Fruit fly (Drosophila melanogaster): ENCODE measurements around the gene sni.

sni gene

dm6 chrX:8194559-8194958 lies 49.3 kb downstream of the sni start:
- no peak for TF ChIP-seq CG10348 (GFP tag; IDR thresholded peaks at IDR 0.05)
- peak; percentile 48 for TF ChIP-seq CG13204 (GFP tag; optimal IDR thresholded peaks at IDR 0.05)
- no peak for TF ChIP-seq CG9948 (tag; optimal IDR thresholded peaks at IDR 0.05)

dm6 chrX:8193017-8193556 lies 50.7 kb downstream of the sni start:
- 0 out of 3 replicates have a peak, but pooled peaks have one; percentile 60 for TF ChIP-seq CG4496 (GFP tag; IDR thresholded peaks at IDR 0.05)
- TF ChIP-seq EcR (GFP tag; optimal IDR thresholded peaks at IDR 0.05): peak; percentile 68
- TF ChIP-seq CG8159 (tag; optimal IDR thresholded peaks at IDR 0.05): peak; percentile 1
- TF ChIP-seq rn (GFP tag; IDR thresholded peaks at IDR 0.05): no peak
- no peak for TF ChIP-seq gl (tag; optimal IDR thresholded peaks at IDR 0.05)
- TF ChIP-seq CG14655 (GFP tag; optimal IDR thresholded peaks at IDR 0.05): no peak
- TF ChIP-seq CG32121 (GFP tag; IDR thresholded peaks at IDR 0.05): peak; percentile 59
- peak; percentile 6 for TF ChIP-seq Snoo (tag; optimal IDR thresholded peaks at IDR 0.05)
- no peak for TF ChIP-seq CG10348 (GFP tag; IDR thresholded peaks at IDR 0.05)
- TF ChIP-seq Ets98B (GFP tag; IDR thresholded peaks at IDR 0.05): peak; percentile 62; the same call in 1 of the 2 replicates
- TF ChIP-seq D1 (tag; optimal IDR thresholded peaks at IDR 0.05): no peak
- TF ChIP-seq CG13204 (GFP tag; optimal IDR thresholded peaks at IDR 0.05): peak; percentile 95
- TF ChIP-seq CG34367 (tag; optimal IDR thresholded peaks at IDR 0.05): no peak
- TF ChIP-seq fd96Ca (GFP tag; IDR thresholded peaks at IDR 0.05): 0 out of 3 replicates have a peak, but pooled peaks have one; percentile 43
- peak; percentile 44; the same call in 1 of the 2 replicates for TF ChIP-seq CG12605 (GFP tag; IDR thresholded peaks at IDR 0.05)
- TF ChIP-seq CG15710 (tag; optimal IDR thresholded peaks at IDR 0.05): no peak
- no peak for TF ChIP-seq CG8301 (tag; optimal IDR thresholded peaks at IDR 0.05)
- TF ChIP-seq CG17806 (tag; optimal IDR thresholded peaks at IDR 0.05): no peak
- TF ChIP-seq Pif1B (GFP tag; optimal IDR thresholded peaks at IDR 0.05): no peak
- no peak for TF ChIP-seq Pif1A (GFP tag; optimal IDR thresholded peaks at IDR 0.05)
- no peak for TF ChIP-seq CG9948 (tag; optimal IDR thresholded peaks at IDR 0.05)

DNA sequence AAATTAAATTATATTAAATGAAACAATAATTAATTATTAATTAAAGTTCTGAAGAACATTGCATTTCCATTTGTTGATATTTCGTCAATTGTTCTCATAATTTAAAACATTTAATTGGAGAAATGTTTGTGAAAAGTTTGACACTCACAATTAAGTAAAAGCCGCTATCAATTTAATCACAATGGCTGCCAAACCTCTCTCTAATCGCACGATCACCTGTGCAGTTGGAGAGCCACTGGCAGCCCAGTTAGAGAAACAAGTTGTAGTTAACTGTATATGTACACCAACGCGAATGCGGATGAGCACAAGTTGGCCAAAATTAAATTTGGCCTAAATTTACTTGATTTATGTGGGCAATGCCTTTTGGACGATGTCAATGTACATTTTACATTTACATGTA lies 51.6 kb downstream of the sni start:
- TF ChIP-seq CG12605 (GFP tag; IDR thresholded peaks at IDR 0.05) (no peak), CG8159 (tag; optimal IDR thresholded peaks at IDR 0.05) (no peak), CG8301 (tag; optimal IDR thresholded peaks at IDR 0.05) (no peak), CG32121 (GFP tag; IDR thresholded peaks at IDR 0.05) (no peak), Ets98B (GFP tag; IDR thresholded peaks at IDR 0.05) (no peak)
